Fruit fly (Drosophila melanogaster) whole organism, adult: ENCODE data around the gene CG42870.
"Not testable (repeated sequence)": the region's sequence is repeated elsewhere in the genome, so short reads cannot be mapped to it uniquely, and the experiment has no call there.

ENCODE experiments used
- CG11617 ChIP-seq: fragments of 200-800 bp; sonication (Bioruptor generic); optimal IDR thresholded peaks from 2 replicates; lab custom pipeline; 2017; ENCODE audit warnings: mild to moderate bottlenecking, missing biosample characterization, missing genetic modification reagents, missing genetic modification characterization
- CG1620 ChIP-seq: fragments of 200-800 bp; sonication (Bioruptor generic); optimal IDR thresholded peaks from 2 replicates; lab custom pipeline; 2016; ENCODE audit warnings: missing biosample characterization, missing genetic modification characterization
- Crg-1 ChIP-seq: fragments of 200-800 bp; sonication (Bioruptor generic); optimal IDR thresholded peaks from 2 replicates; lab custom pipeline; 2016; ENCODE audit warnings: missing biosample characterization, missing genetic modification characterization
- Hr96 ChIP-seq: fragments of 200-800 bp; sonication (Bioruptor generic); optimal IDR thresholded peaks from 2 replicates; lab custom pipeline; 2016; ENCODE audit warnings: missing biosample characterization, missing genetic modification characterization
- Mnt ChIP-seq: fragments of 200-800 bp; sonication (Bioruptor generic); optimal IDR thresholded peaks from 2 replicates; lab custom pipeline; 2016; ENCODE audit warnings: missing biosample characterization, mild to moderate bottlenecking, missing genetic modification characterization
- bab1 ChIP-seq: fragments of 200-800 bp; sonication (Bioruptor generic); optimal IDR thresholded peaks from 3 replicates; lab custom pipeline; 2019; ENCODE audit warnings: missing biosample characterization, mild to moderate bottlenecking, missing genetic modification characterization, moderate library complexity
- cic ChIP-seq: fragments of 200-800 bp; sonication (Bioruptor generic); optimal IDR thresholded peaks from 2 replicates; lab custom pipeline; 2017; ENCODE audit warnings: missing biosample characterization, mild to moderate bottlenecking, missing genetic modification characterization, moderate library complexity
- cnc ChIP-seq, 2 experiments: fragments of >200 bp; optimal IDR thresholded peaks; 2 replicates each; lab custom pipeline; 2017
- kay ChIP-seq: fragments of 200-800 bp; sonication (Bioruptor generic); peaks from one replicate; lab custom pipeline; 2016; ENCODE audit warnings: missing biosample characterization, missing genetic modification characterization, borderline replicate concordance

- TF ChIP-seq kay; Mnt (GFP tag; lab: Kevin White, UChicago); cnc (optimal IDR thresholded peaks at IDR 0.05; lab: Kevin White, UChicago); CG1620 (GFP tag; lab: Kevin White, UChicago); bab1 (GFP tag; lab: Kevin White, UChicago); cic (GFP tag; lab: Kevin White, UChicago); Crg-1 (GFP tag; lab: Kevin White, UChicago); Hr96 (GFP tag; lab: Kevin White, UChicago); CG11617: not testable (repeated sequence)
Measured at dm6 chr3R:21736196-21736595, 968 bp downstream of the CG42870 start, which contains the start of gene Sfp93F.
